Worm (Caenorhabditis elegans): ENCODE data around the gene egl-6.

- TF ChIP-seq scrt-1 (GFP tag; IDR thresholded peaks at IDR 0.05) (no peak), ama-1 (optimal IDR thresholded peaks at IDR 0.05) (no peak), pes-1 (GFP tag; IDR thresholded peaks at IDR 0.05) (no peak), sea-1 (GFP tag; conservative IDR thresholded peaks at IDR 0.05) (no peak), ets-7 (tag; optimal IDR thresholded peaks at IDR 0.05) (no peak), hnd-1 (tag; optimal IDR thresholded peaks at IDR 0.05) (no peak), hmbx-1 (tag; optimal IDR thresholded peaks at IDR 0.05) (no peak)
Measured at ce11 chrX:5903896-5904295, 27.0 kb upstream of the egl-6 start.
